Worm (Caenorhabditis elegans): ENCODE data around the gene srj-9.
"Not testable (repeated sequence)": the region's sequence is repeated elsewhere in the genome, so short reads cannot be mapped to it uniquely, and the experiment has no call there.

DNA sequence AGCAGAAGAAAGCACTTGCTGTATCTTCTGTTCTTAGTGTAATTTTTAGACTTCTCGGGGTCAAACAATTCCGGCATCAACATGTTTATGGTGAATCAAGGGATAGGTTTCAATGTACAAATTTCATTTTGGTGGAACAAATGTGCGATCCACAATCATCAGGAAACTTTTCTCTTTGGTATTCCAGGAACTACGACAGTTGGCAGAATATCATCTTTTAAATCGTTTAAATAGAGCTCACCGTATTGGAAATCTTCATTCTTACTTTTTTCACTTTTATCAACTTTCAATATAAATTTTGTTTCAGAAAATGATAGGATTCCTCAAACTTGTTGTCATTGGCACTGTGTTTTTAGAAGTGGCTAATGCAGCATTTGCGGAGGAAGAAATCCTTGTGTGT, 35.0 kb upstream of the srj-9 start, which contains the start of gene T20D4.12:
- not testable (repeated sequence) for TF ChIP-seq snpc-4 (tag; optimal IDR thresholded peaks at IDR 0.05); fkh-10 (GFP tag; optimal IDR thresholded peaks at IDR 0.05); nhr-77 (tag; optimal IDR thresholded peaks at IDR 0.05); nhr-20 (tag; optimal IDR thresholded peaks at IDR 0.05); lin-13 (GFP tag; optimal IDR thresholded peaks at IDR 0.05); tbx-2 (tag; optimal IDR thresholded peaks at IDR 0.05); zip-4 (GFP tag; optimal IDR thresholded peaks at IDR 0.05); egl-27 (tag; optimal IDR thresholded peaks at IDR 0.05)
